Fruit fly (Drosophila melanogaster): ENCODE data around the gene bib.

- TF ChIP-seq CTCF (optimal IDR thresholded peaks at IDR 0.05) (no peak), CG8478 (optimal IDR thresholded peaks at IDR 0.05) (no peak)
Observed at dm6 chr2L:9946051-9946450, 38.4 kb upstream of the bib start.

Data from S2 (cell line).